Worm (Caenorhabditis elegans): ENCODE measurements around the gene gnrr-7.

ce11 chrX:11203773-11204172, 18.2 kb downstream of the gnrr-7 start, which contains the start of gene C34F6.11:
- TF ChIP-seq W03F9.2 (tag; optimal IDR thresholded peaks at IDR 0.05): no peak
- TF ChIP-seq him-1 (tag; optimal IDR thresholded peaks at IDR 0.05): no peak
- no peak for TF ChIP-seq dao-5 (tag; optimal IDR thresholded peaks at IDR 0.05)
